Worm (Caenorhabditis elegans): ENCODE data around the gene K05F1.10.

K05F1.10 gene

ce11 chrII:5844694-5845129 lies 39.4 kb upstream of the K05F1.10 start (continued):
- TF ChIP-seq nhr-232 (tag; optimal IDR thresholded peaks at IDR 0.05) = peak; percentile 46
- peak; percentile 65 for TF ChIP-seq ceh-22 (tag; optimal IDR thresholded peaks at IDR 0.05)
- peak; percentile 79 for TF ChIP-seq ceh-30 (tag; optimal IDR thresholded peaks at IDR 0.05)
- TF ChIP-seq npax-4 (tag; optimal IDR thresholded peaks at IDR 0.05) = peak; percentile 54
- peak; percentile 69 for TF ChIP-seq K02D7.2 (tag; optimal IDR thresholded peaks at IDR 0.05)
- peak; percentile 74 for TF ChIP-seq sdc-2 (tag; optimal IDR thresholded peaks at IDR 0.05)
- TF ChIP-seq fkh-6 (tag; optimal IDR thresholded peaks at IDR 0.05) = peak; percentile 72
- TF ChIP-seq fkh-10 (GFP tag; optimal IDR thresholded peaks at IDR 0.05) = peak; percentile 73
- peak; percentile 85 for TF ChIP-seq ets-4 (tag; optimal IDR thresholded peaks at IDR 0.05)
- TF ChIP-seq gmeb-2 (tag; optimal IDR thresholded peaks at IDR 0.05) = peak; percentile 55
- peak; percentile 99 for TF ChIP-seq ceh-18 (tag; optimal IDR thresholded peaks at IDR 0.05)
- peak; percentile 65 for TF ChIP-seq fax-1 (tag; optimal IDR thresholded peaks at IDR 0.05)
- peak; percentile 77 for TF ChIP-seq lim-6 (tag; optimal IDR thresholded peaks at IDR 0.05)
- TF ChIP-seq pha-4 (tag; optimal IDR thresholded peaks at IDR 0.05) = no peak
- peak; percentile 96 for TF ChIP-seq tbx-2 (tag; optimal IDR thresholded peaks at IDR 0.05)
- TF ChIP-seq tbx-7 (tag; optimal IDR thresholded peaks at IDR 0.05) = peak; percentile 44
- TF ChIP-seq ama-1 (optimal IDR thresholded peaks at IDR 0.05) = peak; percentile 100
- TF ChIP-seq ref-2 (tag; optimal IDR thresholded peaks at IDR 0.05) = peak; percentile 87
- peak; percentile 68 for TF ChIP-seq eyg-1 (tag; optimal IDR thresholded peaks at IDR 0.05)
- TF ChIP-seq T23F11.4 (GFP tag; optimal IDR thresholded peaks at IDR 0.05) = peak; percentile 87
- TF ChIP-seq hlh-6 (tag; optimal IDR thresholded peaks at IDR 0.05) = peak; percentile 65
- peak; percentile 99 for TF ChIP-seq dve-1 (tag; optimal IDR thresholded peaks at IDR 0.05)
- TF ChIP-seq hlh-30 (tag; optimal IDR thresholded peaks at IDR 0.05; ENCODE audit: insufficient read depth) = peak; percentile 60
- TF ChIP-seq unc-86 (tag; optimal IDR thresholded peaks at IDR 0.05) = peak; percentile 83
- TF ChIP-seq syd-9 (tag; optimal IDR thresholded peaks at IDR 0.05) = peak; percentile 85
- peak; percentile 32 for TF ChIP-seq zip-5 (tag; optimal IDR thresholded peaks at IDR 0.05)
- no peak for TF ChIP-seq ceh-45 (GFP tag; IDR thresholded peaks at IDR 0.05)
- TF ChIP-seq F13H6.1 (tag; optimal IDR thresholded peaks at IDR 0.05) = peak; percentile 87
- peak; percentile 70 for TF ChIP-seq ttx-3 (tag; optimal IDR thresholded peaks at IDR 0.05)
- peak; percentile 46 for TF ChIP-seq ahr-1 (tag; optimal IDR thresholded peaks at IDR 0.05)
- no peak for TF ChIP-seq odd-2 (tag; optimal IDR thresholded peaks at IDR 0.05)
- TF ChIP-seq ceh-14 (tag; optimal IDR thresholded peaks at IDR 0.05) = peak; percentile 94
- peak; percentile 58 for TF ChIP-seq nhr-11 (tag; optimal IDR thresholded peaks at IDR 0.05)
- TF ChIP-seq dmd-4 (tag; optimal IDR thresholded peaks at IDR 0.05; ENCODE audit: borderline replicate concordance) = peak; percentile 66
- TF ChIP-seq sox-4 (tag; optimal IDR thresholded peaks at IDR 0.05) = peak; percentile 81
- TF ChIP-seq ceh-19 (GFP tag; optimal IDR thresholded peaks at IDR 0.05) = peak; percentile 89
- TF ChIP-seq ceh-48 (tag; optimal IDR thresholded peaks at IDR 0.05) = peak; percentile 41
- TF ChIP-seq elt-4 (tag; optimal IDR thresholded peaks at IDR 0.05) = no peak
- peak; percentile 79 for TF ChIP-seq unc-55 (GFP tag; optimal IDR thresholded peaks at IDR 0.05)
- TF ChIP-seq ceh-24 (tag; optimal IDR thresholded peaks at IDR 0.05) = peak; percentile 68
- peak; percentile 53 for TF ChIP-seq ceh-6 (GFP tag; optimal IDR thresholded peaks at IDR 0.05)
- peak; percentile 57 for TF ChIP-seq Y22D7AL.16 (tag; optimal IDR thresholded peaks at IDR 0.05)
- peak; percentile 59 for TF ChIP-seq C38D4.7 (GFP tag; optimal IDR thresholded peaks at IDR 0.05)
- TF ChIP-seq pag-3 (tag; optimal IDR thresholded peaks at IDR 0.05; ENCODE audit: borderline replicate concordance) = peak; percentile 70
- peak; percentile 92 for TF ChIP-seq ceh-34 (tag; optimal IDR thresholded peaks at IDR 0.05)

- TF ChIP-seq ahr-1 (tag; optimal IDR thresholded peaks at IDR 0.05) (no peak), hlh-15 (tag; optimal IDR thresholded peaks at IDR 0.05) (no peak)
These were observed 36.6 kb upstream of the K05F1.10 start, which contains the start of gene nep-25 for ce11 chrII:5841866-5842265. TSS of gene nep-25 (plus strand) at chrII:5842240.
